Worm (Caenorhabditis elegans): ENCODE results near the gene ZK1067.4.

ce11 chrII:9231240-9231639 is 21.1 kb downstream of the ZK1067.4 start, which contains the start of gene gst-13:
- TF ChIP-seq him-1 (tag; optimal IDR thresholded peaks at IDR 0.05) (no peak), W03F9.2 (tag; optimal IDR thresholded peaks at IDR 0.05) (no peak)

Data from whole organism, L4/young adult.